Worm (Caenorhabditis elegans): ENCODE measurements around the gene F22B8.7.

DNA sequence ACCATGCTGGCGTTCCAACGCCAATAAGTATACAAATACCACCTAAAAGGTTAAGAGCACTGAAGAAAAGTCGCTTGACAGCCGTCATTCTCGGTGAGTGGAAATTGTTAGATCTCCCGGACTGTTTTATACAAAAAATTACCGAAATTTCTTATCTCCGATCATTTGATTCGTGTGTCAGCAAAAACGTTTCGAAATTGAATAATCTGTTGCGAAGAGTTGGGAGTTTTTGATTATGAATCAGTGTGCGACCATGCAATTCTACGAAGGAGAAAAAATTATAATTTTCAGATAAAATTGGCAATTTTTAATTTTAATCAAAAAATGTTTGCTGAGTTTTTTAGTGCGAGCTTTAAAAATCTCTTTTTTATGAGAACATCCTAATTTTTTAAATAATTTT is 45.1 kb downstream of the F22B8.7 start, which contains the start of gene clc-11:
- TF ChIP-seq aptf-3 (GFP tag; IDR thresholded peaks at IDR 0.05) (no peak), T07F8.4 (tag; optimal IDR thresholded peaks at IDR 0.05) (no peak), K11D2.4 (GFP tag; IDR thresholded peaks at IDR 0.05) (no peak), F49E8.2 (tag; optimal IDR thresholded peaks at IDR 0.05; ENCODE audit: insufficient read depth) (no peak), hrde-1 (tag; optimal IDR thresholded peaks at IDR 0.05; ENCODE audit: borderline replicate concordance) (no peak)
